Worm (Caenorhabditis elegans) whole organism, midembryonic: Measurements from ENCODE around the gene che-10.

ENCODE experiments used
- T22C8.4 ChIP-seq: fragments of 200-800 bp; sonication (Bioruptor generic); IDR thresholded peaks from 2 replicates; pipeline ENCODE4 v1.3.6; 2022; ENCODE audit warnings: missing genetic modification characterization, missing compliant biosample characterization
- cog-1 ChIP-seq: sonication (generic microtip); optimal IDR thresholded peaks from 2 replicates; lab custom pipeline; 2016; ENCODE audit warnings: missing genetic modification characterization, missing compliant biosample characterization
- flt-1 ChIP-seq: fragments of 200-800 bp; sonication (Bioruptor generic); IDR thresholded peaks from 2 replicates; pipeline ENCODE4 v1.3.6; 2022; ENCODE audit warnings: missing genetic modification characterization, missing compliant biosample characterization
- klf-2 ChIP-seq: fragments of 200-800 bp; sonication (Bioruptor generic); conservative IDR thresholded peaks from 2 replicates; pipeline ENCODE4 v1.3.6; 2022; ENCODE audit warnings: missing genetic modification reagents, missing genetic modification characterization, missing compliant biosample characterization
- med-1 ChIP-seq: sonication (generic microtip); optimal IDR thresholded peaks from 2 replicates; lab custom pipeline; 2017; ENCODE audit warnings: missing genetic modification characterization, mild to moderate bottlenecking, missing compliant biosample characterization, antibody characterized with exemption, missing genetic modification reagents; ENCODE audit not compliant: insufficient read depth
- ref-1 ChIP-seq: fragments of 200-800 bp; sonication (Bioruptor generic); conservative IDR thresholded peaks from 2 replicates; pipeline ENCODE4 v1.3.6; 2022; ENCODE audit warnings: missing genetic modification reagents, missing genetic modification characterization, missing compliant biosample characterization
- tab-1 ChIP-seq: fragments of 200-800 bp; sonication (Bioruptor generic); IDR thresholded peaks from 2 replicates; pipeline ENCODE4 v1.3.6; 2022; ENCODE audit warnings: missing genetic modification characterization, missing compliant biosample characterization
- ztf-23 ChIP-seq: fragments of 200-800 bp; sonication (Bioruptor generic); IDR thresholded peaks from 2 replicates; pipeline ENCODE4 v1.3.6; 2022; ENCODE audit warnings: missing genetic modification reagents, missing genetic modification characterization, missing compliant biosample characterization
- ztf-29 ChIP-seq: fragments of 200-800 bp; sonication (Bioruptor generic); IDR thresholded peaks from 2 replicates; pipeline ENCODE4 v1.3.6; 2022; ENCODE audit warnings: missing genetic modification reagents, missing genetic modification characterization, missing compliant biosample characterization

che-10 gene

ce11 chrII:4617990-4618389, 20.2 kb downstream of the che-10 start, which contains the start of gene clec-137:
TSS of gene clec-137 (minus strand) at chrII:4618090.
- no peak for TF ChIP-seq T22C8.4 (GFP tag; lab: Robert Waterston, UW)

- no peak for TF ChIP-seq ztf-29 (GFP tag; lab: Robert Waterston, UW)
- no peak for TF ChIP-seq ztf-23 (GFP tag; lab: Robert Waterston, UW)
- TF ChIP-seq tab-1 (GFP tag; lab: Robert Waterston, UW): no peak
- no peak for TF ChIP-seq med-1 (GFP tag; lab: Kevin White, UChicago)
- no peak for TF ChIP-seq cog-1
- TF ChIP-seq flt-1 (GFP tag; lab: Robert Waterston, UW): no peak
- no peak for TF ChIP-seq ref-1 (GFP tag; lab: Robert Waterston, UW)
- TF ChIP-seq T22C8.4 (GFP tag; lab: Robert Waterston, UW): no peak
- TF ChIP-seq klf-2 (GFP tag; lab: Robert Waterston, UW): no peak
Measured at ce11 chrII:4616443-4616842, 21.7 kb downstream of the che-10 start, which contains the start of gene clec-136. TSS of gene clec-136 (minus strand) at chrII:4616543.

- TF ChIP-seq flt-1 (GFP tag; lab: Robert Waterston, UW): no peak
- TF ChIP-seq ztf-23 (GFP tag; lab: Robert Waterston, UW): no peak
- no peak for TF ChIP-seq ref-1 (GFP tag; lab: Robert Waterston, UW)
- TF ChIP-seq med-1 (GFP tag; lab: Kevin White, UChicago): no peak
- no peak for TF ChIP-seq cog-1
- TF ChIP-seq tab-1 (GFP tag; lab: Robert Waterston, UW): no peak
- TF ChIP-seq ztf-29 (GFP tag; lab: Robert Waterston, UW): no peak
- TF ChIP-seq T22C8.4 (GFP tag; lab: Robert Waterston, UW): no peak
- no peak for TF ChIP-seq klf-2 (GFP tag; lab: Robert Waterston, UW)
Measured at ce11 chrII:4612694-4613093, 25.4 kb downstream of the che-10 start, which contains the start of gene pqn-35. TSS of gene pqn-35 (plus strand) at chrII:4612994.

DNA sequence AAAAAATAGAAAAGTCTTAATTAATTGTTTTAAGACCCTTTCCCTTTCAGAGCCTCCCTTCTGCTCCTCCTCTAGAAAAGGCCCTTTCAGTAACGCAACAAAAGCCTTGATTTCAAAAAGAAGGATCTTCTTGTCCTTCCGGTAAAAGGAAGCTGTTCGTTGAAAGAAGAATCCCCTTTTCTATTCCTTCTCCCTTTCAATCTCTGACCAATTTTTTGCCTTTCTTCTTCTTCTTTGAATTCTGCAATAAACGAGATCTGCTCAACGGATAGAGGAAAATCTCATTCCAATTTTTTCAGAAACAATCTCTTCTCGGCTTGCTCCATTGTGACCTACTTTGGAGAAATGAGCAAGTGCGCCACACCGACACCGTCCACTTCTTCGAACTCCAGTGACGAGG, 30.1 kb downstream of the che-10 start, which contains the start of gene F35D11.3:
TSS of gene F35D11.3 (plus strand) at position 300 of the 400 bp plus-strand sequence.
- TF ChIP-seq tab-1 (GFP tag; lab: Robert Waterston, UW): no peak
- TF ChIP-seq flt-1 (GFP tag; lab: Robert Waterston, UW): no peak
- no peak for TF ChIP-seq ztf-29 (GFP tag; lab: Robert Waterston, UW)
- TF ChIP-seq ref-1 (GFP tag; lab: Robert Waterston, UW): no peak
- TF ChIP-seq klf-2 (GFP tag; lab: Robert Waterston, UW): no peak
- no peak for TF ChIP-seq ztf-23 (GFP tag; lab: Robert Waterston, UW)
- no peak for TF ChIP-seq cog-1
- no peak for TF ChIP-seq T22C8.4 (GFP tag; lab: Robert Waterston, UW)
- no peak for TF ChIP-seq med-1 (GFP tag; lab: Kevin White, UChicago)

DNA sequence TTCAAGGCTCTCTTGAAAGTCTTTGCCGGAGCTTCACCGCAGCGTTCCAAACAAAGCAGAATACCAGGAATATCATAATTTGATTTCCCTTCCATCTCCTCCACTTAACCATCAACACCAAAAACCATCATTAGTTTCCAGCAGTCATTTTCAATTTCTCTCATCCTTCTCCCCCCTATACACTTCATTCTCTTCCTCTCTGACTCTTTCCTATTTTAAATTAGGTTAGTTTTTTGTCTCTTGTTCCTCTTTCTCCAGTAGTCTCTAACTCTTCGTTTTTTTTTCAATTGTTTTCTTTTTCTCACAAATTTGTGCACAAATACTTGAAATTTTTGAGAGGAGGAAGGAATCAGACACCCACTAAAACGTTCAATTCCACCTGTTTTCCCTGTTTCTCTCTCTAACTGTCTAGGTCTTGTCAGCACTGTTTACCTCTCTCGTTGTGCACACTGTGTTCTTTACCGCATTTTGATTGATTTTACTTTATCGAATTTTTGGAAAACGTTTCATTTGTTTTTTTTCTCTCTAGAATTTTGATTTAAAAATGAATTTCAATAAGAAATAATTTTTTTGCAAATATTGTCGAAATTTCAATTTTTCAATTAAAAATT, 31.3 kb downstream of the che-10 start:
- no peak for TF ChIP-seq klf-2 (GFP tag; lab: Robert Waterston, UW)
- no peak for TF ChIP-seq flt-1 (GFP tag; lab: Robert Waterston, UW)
- no peak for TF ChIP-seq ztf-29 (GFP tag; lab: Robert Waterston, UW)
- no peak for TF ChIP-seq cog-1
- no peak for TF ChIP-seq ref-1 (GFP tag; lab: Robert Waterston, UW)
- no peak for TF ChIP-seq T22C8.4 (GFP tag; lab: Robert Waterston, UW)
- no peak for TF ChIP-seq med-1 (GFP tag; lab: Kevin White, UChicago)
- TF ChIP-seq ztf-23 (GFP tag; lab: Robert Waterston, UW): no peak
- TF ChIP-seq tab-1 (GFP tag; lab: Robert Waterston, UW): no peak

DNA sequence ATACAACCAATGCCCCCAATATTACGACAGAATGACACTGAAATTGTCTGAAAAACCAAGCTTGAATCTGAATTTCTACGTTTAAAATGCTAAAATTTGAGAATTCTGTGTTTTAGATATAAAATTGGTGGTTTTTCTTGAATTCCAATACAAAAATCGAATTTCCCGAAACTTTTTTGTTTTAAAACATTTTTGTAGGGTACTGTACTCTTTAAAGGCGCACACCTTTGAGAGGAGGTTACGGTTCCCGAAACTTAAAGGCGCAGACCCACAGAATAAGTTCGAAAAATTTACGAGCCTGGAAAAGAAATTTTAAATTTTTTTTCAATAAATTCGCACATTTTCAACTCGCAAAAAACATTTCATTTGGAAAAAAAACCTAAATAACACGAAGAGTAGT, 33.5 kb downstream of the che-10 start:
- TF ChIP-seq med-1 (GFP tag; lab: Kevin White, UChicago) (no peak), ztf-23 (GFP tag; lab: Robert Waterston, UW) (no peak), ztf-29 (GFP tag; lab: Robert Waterston, UW) (no peak), T22C8.4 (GFP tag; lab: Robert Waterston, UW) (no peak), klf-2 (GFP tag; lab: Robert Waterston, UW) (no peak), tab-1 (GFP tag; lab: Robert Waterston, UW) (no peak), ref-1 (GFP tag; lab: Robert Waterston, UW) (no peak), cog-1 (no peak), flt-1 (GFP tag; lab: Robert Waterston, UW) (no peak)

- TF ChIP-seq flt-1 (GFP tag; lab: Robert Waterston, UW): no peak
- TF ChIP-seq ref-1 (GFP tag; lab: Robert Waterston, UW): no peak
- TF ChIP-seq tab-1 (GFP tag; lab: Robert Waterston, UW): no peak
- TF ChIP-seq T22C8.4 (GFP tag; lab: Robert Waterston, UW): no peak
- TF ChIP-seq ztf-29 (GFP tag; lab: Robert Waterston, UW): no peak
- TF ChIP-seq med-1 (GFP tag; lab: Kevin White, UChicago): no peak
- no peak for TF ChIP-seq cog-1
- no peak for TF ChIP-seq klf-2 (GFP tag; lab: Robert Waterston, UW)
- no peak for TF ChIP-seq ztf-23 (GFP tag; lab: Robert Waterston, UW)
Measured at ce11 chrII:4604149-4604548, 34.0 kb downstream of the che-10 start.

DNA sequence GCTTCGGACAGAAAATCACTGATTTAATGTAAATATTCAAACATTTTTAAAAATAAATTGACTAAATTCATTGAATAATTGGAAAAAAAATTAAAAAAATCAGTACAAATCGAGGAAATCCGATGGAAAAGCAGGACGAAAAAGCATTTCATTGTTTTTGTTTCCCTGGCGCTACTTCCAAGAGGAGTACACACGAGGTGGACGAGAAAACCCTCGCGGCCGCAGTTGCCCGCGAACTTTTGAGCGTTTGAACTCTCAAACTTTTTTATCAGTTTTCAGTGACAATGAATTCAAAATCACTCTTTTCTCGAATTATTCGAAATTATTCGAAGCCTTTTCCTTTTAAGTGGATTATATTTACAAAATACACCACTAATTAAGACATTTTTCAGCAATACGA, 35.1 kb downstream of the che-10 start, which contains the start of gene F35D11.4:
TSS of gene F35D11.4 (plus strand) at position 393 of the 400 bp plus-strand sequence.
- TF ChIP-seq flt-1 (GFP tag; lab: Robert Waterston, UW): peak; percentile 67; the same call in 1 of the 2 replicates
- TF ChIP-seq ref-1 (GFP tag; lab: Robert Waterston, UW): no peak

DNA sequence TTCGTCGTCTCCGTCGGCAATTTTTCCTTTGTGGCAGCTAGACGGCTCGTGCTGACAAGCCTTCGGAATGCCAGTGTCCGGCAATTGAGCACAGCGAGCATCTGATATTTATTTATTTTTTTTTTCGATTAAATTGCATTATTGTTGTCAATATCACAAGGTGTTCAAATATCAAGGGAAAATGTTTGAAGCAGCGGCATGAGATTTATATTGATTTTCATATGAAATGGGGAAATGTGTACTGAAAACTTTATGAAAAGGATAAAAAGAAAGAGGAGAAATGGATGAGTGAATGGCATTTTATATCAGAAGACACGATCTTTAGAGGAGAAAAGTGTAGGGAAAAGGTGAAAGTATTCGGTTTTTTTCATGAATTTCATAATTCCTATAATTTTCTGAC, 35.6 kb downstream of the che-10 start, which contains the start of gene coa-3:
TSS of gene coa-3 (minus strand) at position 101 of the 400 bp plus-strand sequence.
- no peak for TF ChIP-seq T22C8.4 (GFP tag; lab: Robert Waterston, UW)
- TF ChIP-seq flt-1 (GFP tag; lab: Robert Waterston, UW): no peak
- no peak for TF ChIP-seq ref-1 (GFP tag; lab: Robert Waterston, UW)
- TF ChIP-seq klf-2 (GFP tag; lab: Robert Waterston, UW): no peak
- no peak for TF ChIP-seq ztf-23 (GFP tag; lab: Robert Waterston, UW)
- TF ChIP-seq tab-1 (GFP tag; lab: Robert Waterston, UW): no peak
- no peak for TF ChIP-seq med-1 (GFP tag; lab: Kevin White, UChicago)
- no peak for TF ChIP-seq cog-1
- TF ChIP-seq ztf-29 (GFP tag; lab: Robert Waterston, UW): no peak
